Worm (Caenorhabditis elegans): ENCODE results near the gene hst-6.

ce11 chrX:5297942-5298611, 22.7 kb downstream of the hst-6 start, which contains the start of gene ift-81:
- TF ChIP-seq hmbx-1 (tag; optimal IDR thresholded peaks at IDR 0.05), result no peak
- no peak for TF ChIP-seq ets-7 (tag; optimal IDR thresholded peaks at IDR 0.05)
- no peak for TF ChIP-seq ama-1 (optimal IDR thresholded peaks at IDR 0.05)
- TF ChIP-seq hnd-1 (tag; optimal IDR thresholded peaks at IDR 0.05), result no peak

Data from whole organism, early embryonic.